In genomic region chr2L:3539412-3539743, dm6 we compare ENCODE assay signal across 3 fruit fly cellular contexts.
TF ChIP-seq lines count a peak whose summit lies in the region.

No protein-coding gene starts in this region.

- TF ChIP-seq CTCF in S2 (optimal IDR thresholded peaks at IDR 0.05; lab: Kevin White, UChicago), result peak; percentile 22 to 44
- no peak for TF ChIP-seq CTCF in whole organism, embryonic (GFP tag; optimal IDR thresholded peaks at IDR 0.05; lab: Kevin White, UChicago)

TF ChIP-seq in whole organism, embryonic, 481 proteins besides CTCF, POLR2A, EP300 and RAD21 (continues in another document):
- TF ChIP-seq ara (GFP tag; IDR thresholded peaks at IDR 0.05; lab: Robert Waterston, UW) (0 out of 2 replicates have a peak, but pooled peaks have one; percentile 14), Pdp1 (GFP tag; optimal IDR thresholded peaks at IDR 0.05; lab: Kevin White, UChicago) (peak in 1 of 2 experiments; percentile 9), amos (GFP tag; IDR thresholded peaks at IDR 0.05; lab: Robert Waterston, UW; ENCODE audit: partially characterized antibody) (0 out of 2 replicates have a peak, but pooled peaks have one; percentile 13), kni (GFP tag; optimal IDR thresholded peaks at IDR 0.05; lab: Kevin White, UChicago) (peak; percentile 15), CG16863 (GFP tag; optimal IDR thresholded peaks at IDR 0.05; lab: Kevin White, UChicago) (no peak), CG8478 (optimal IDR thresholded peaks at IDR 0.05; lab: Kevin White, UChicago) (peak; percentile 62), CG17385 (GFP tag; optimal IDR thresholded peaks at IDR 0.05; lab: Kevin White, UChicago) (no peak), tx (GFP tag; optimal IDR thresholded peaks at IDR 0.05; lab: Kevin White, UChicago) (no peak), H15 (GFP tag; IDR thresholded peaks at IDR 0.05; lab: Robert Waterston, UW) (no peak), Nf-YB (GFP tag; optimal IDR thresholded peaks at IDR 0.05; lab: Kevin White, UChicago) (no peak), CG6683 (GFP tag; optimal IDR thresholded peaks at IDR 0.05; lab: Kevin White, UChicago) (no peak), HLH4C (GFP tag; IDR thresholded peaks at IDR 0.05; lab: Robert Waterston, UW; ENCODE audit: partially characterized antibody) (peak; percentile 15; the same call in 1 of the 3 replicates), Rfx (GFP tag; IDR thresholded peaks at IDR 0.05; lab: Robert Waterston, UW) (0 out of 2 replicates have a peak, but pooled peaks have one; percentile 4), chinmo (GFP tag; IDR thresholded peaks at IDR 0.05; lab: Robert Waterston, UW; ENCODE audit: partially characterized antibody) (0 out of 4 replicates have a peak, but pooled peaks have one; percentile 11), Jarid2 (GFP tag; optimal IDR thresholded peaks at IDR 0.05; lab: Kevin White, UChicago) (peak; percentile 65), CG4730 (GFP tag; IDR thresholded peaks at IDR 0.05; lab: Robert Waterston, UW) (no peak), CG3847 (GFP tag; IDR thresholded peaks at IDR 0.05; lab: Robert Waterston, UW) (no peak), ewg (GFP tag; optimal IDR thresholded peaks at IDR 0.05; lab: Kevin White, UChicago) (peak; percentile 51), odd (GFP tag; optimal IDR thresholded peaks at IDR 0.05; lab: Kevin White, UChicago) (peak; percentile 91), bowl (GFP tag; IDR thresholded peaks at IDR 0.05; lab: Robert Waterston, UW) (peak; percentile 93), CG11093 (GFP tag; IDR thresholded peaks at IDR 0.05; lab: Robert Waterston, UW) (no peak), CG9797 (GFP tag; optimal IDR thresholded peaks at IDR 0.05; lab: Kevin White, UChicago) (no peak), CG7271 (tag; optimal IDR thresholded peaks at IDR 0.05; lab: Kevin White, UChicago) (no peak), CG10543 (GFP tag; optimal IDR thresholded peaks at IDR 0.05; lab: Kevin White, UChicago) (no peak), Optix (GFP tag; IDR thresholded peaks at IDR 0.05; lab: Robert Waterston, UW) (no peak), Nf-YC (tag; optimal IDR thresholded peaks at IDR 0.05; lab: Kevin White, UChicago) (peak; percentile 15), croc (GFP tag; conservative IDR thresholded peaks at IDR 0.05; lab: Robert Waterston, UW) (no peak), CoRest (tag; optimal IDR thresholded peaks at IDR 0.05; lab: Kevin White, UChicago) (peak; percentile 18), bcd (GFP tag; optimal IDR thresholded peaks at IDR 0.05; lab: Kevin White, UChicago) (no peak), CG15514 (GFP tag; optimal IDR thresholded peaks at IDR 0.05; lab: Kevin White, UChicago) (no peak), PHDP (tag; optimal IDR thresholded peaks at IDR 0.05; lab: Kevin White, UChicago) (no peak), Eip74EF (GFP tag; optimal IDR thresholded peaks at IDR 0.05; lab: Kevin White, UChicago) (no peak), nmo (GFP tag; optimal IDR thresholded peaks at IDR 0.05; lab: Kevin White, UChicago) (peak; percentile 3), luna (GFP tag; optimal IDR thresholded peaks at IDR 0.05; lab: Kevin White, UChicago) (no peak), CG7556 (GFP tag; optimal IDR thresholded peaks at IDR 0.05; lab: Kevin White, UChicago) (no peak), Elba2 (GFP tag; optimal IDR thresholded peaks at IDR 0.05; lab: Kevin White, UChicago) (no peak), Adf1 (GFP tag; IDR thresholded peaks at IDR 0.05; lab: Robert Waterston, UW) (peak; percentile 88), en (GFP tag; optimal IDR thresholded peaks at IDR 0.05; lab: Kevin White, UChicago) (no peak), esg (GFP tag; conservative IDR thresholded peaks at IDR 0.05; lab: Robert Waterston, UW) (no peak), CG15269 (tag; optimal IDR thresholded peaks at IDR 0.05; lab: Kevin White, UChicago) (no peak), Med (GFP tag; lab: Kevin White, UChicago) (peak; percentile 67), dimm (GFP tag; IDR thresholded peaks at IDR 0.05; lab: Robert Waterston, UW) (no peak), phol (tag; optimal IDR thresholded peaks at IDR 0.05; lab: Kevin White, UChicago) (peak; percentile 86), CG17359 (tag; optimal IDR thresholded peaks at IDR 0.05; lab: Kevin White, UChicago) (no peak), CG14710 (tag; optimal IDR thresholded peaks at IDR 0.05; lab: Kevin White, UChicago) (no peak)

TF ChIP-seq in whole organism, prepupa, 60 proteins besides CTCF, POLR2A, EP300 and RAD21:
- peak; percentile 0 for TF ChIP-seq fkh (GFP tag; optimal IDR thresholded peaks at IDR 0.05; lab: Kevin White, UChicago)
- peak; percentile 4 for TF ChIP-seq dsx (GFP tag; optimal IDR thresholded peaks at IDR 0.05; lab: Kevin White, UChicago; ENCODE audit: poor library complexity, severe bottlenecking)
- TF ChIP-seq CG8119 (GFP tag; IDR thresholded peaks at IDR 0.05; lab: Robert Waterston, UW), result no peak
- TF ChIP-seq eg (GFP tag; IDR thresholded peaks at IDR 0.05; lab: Robert Waterston, UW), result 0 out of 3 replicates have a peak, but pooled peaks have one; percentile 14
- TF ChIP-seq CG7368 (GFP tag; optimal IDR thresholded peaks at IDR 0.05; lab: Kevin White, UChicago), result no peak
